Worm (Caenorhabditis elegans) whole organism, L4/young adult: ENCODE data around the gene srh-258.

Experiments
- W03F9.2 ChIP-seq: fragments of 150-350 bp; optimal IDR thresholded peaks from 2 replicates; lab custom pipeline; 2014; ENCODE audit warnings: missing biosample characterization, missing genetic modification characterization
- dao-5 ChIP-seq: sonication (generic microtip); optimal IDR thresholded peaks from 2 replicates; lab custom pipeline; 2016; ENCODE audit warnings: missing genotype, missing genetic modification characterization, moderate library complexity, missing compliant biosample characterization
- him-1 ChIP-seq: sonication (generic microtip); optimal IDR thresholded peaks from 2 replicates; lab custom pipeline; 2016; ENCODE audit warnings: missing genotype, missing genetic modification reagents, missing genetic modification characterization, missing compliant biosample characterization

The srh-258 gene

ce11 chrV:15398728-15399127 is 6.2 kb upstream of the srh-258 start, which contains the start of gene fbxa-199:
fbxa-199 (minus strand) TSS chrV:15398828.
- TF ChIP-seq him-1 (tag; lab: Kevin White, UChicago) (no peak), W03F9.2 (no peak)

ce11 chrV:15399691-15400377 is 5.1 kb upstream of the srh-258 start, which contains the start of the genes T06E6.15 and sri-7:
T06E6.15 (minus strand) TSS chrV:15399791.
sri-7 (plus strand) TSS chrV:15400327.
- TF ChIP-seq W03F9.2 = no peak
- no peak for TF ChIP-seq dao-5
- no peak for TF ChIP-seq him-1 (tag; lab: Kevin White, UChicago)

ce11 chrV:15401856-15402314 is 3.1 kb upstream of the srh-258 start, which contains the start of gene fbxa-135:
fbxa-135 (plus strand) TSS chrV:15402264.
- TF ChIP-seq him-1 (tag; lab: Kevin White, UChicago) = no peak
- TF ChIP-seq W03F9.2 = no peak
- TF ChIP-seq dao-5 = no peak

ce11 chrV:15406928-15407327 is 2.0 kb downstream of the srh-258 start, which contains the start of gene srh-257:
srh-257 (plus strand) TSS chrV:15407228.
- no peak for TF ChIP-seq W03F9.2
- no peak for TF ChIP-seq him-1 (tag; lab: Kevin White, UChicago)
- no peak for TF ChIP-seq dao-5

- TF ChIP-seq dao-5 (no peak), W03F9.2 (no peak), him-1 (tag; lab: Kevin White, UChicago) (no peak)
Measured at ce11 chrV:15412625-15413024, 7.7 kb downstream of the srh-258 start, which contains the start of gene srbc-63. srbc-63 (minus strand) TSS chrV:15412725.

- TF ChIP-seq dao-5 (no peak), him-1 (tag; lab: Kevin White, UChicago) (no peak), W03F9.2 (no peak)
Measured at ce11 chrV:15413847-15414246, 8.9 kb downstream of the srh-258 start, which contains the start of gene srh-264. srh-264 (plus strand) TSS chrV:15414147.

- TF ChIP-seq dao-5 (no peak), him-1 (tag; lab: Kevin White, UChicago) (no peak), W03F9.2 (no peak)
Measured at ce11 chrV:15415951-15416350, 11.0 kb downstream of the srh-258 start, which contains the start of gene srh-265. srh-265 (plus strand) TSS chrV:15416251.

- TF ChIP-seq W03F9.2 (no peak), him-1 (tag; lab: Kevin White, UChicago) (no peak), dao-5 (no peak)
Measured at ce11 chrV:15417822-15418221, 12.9 kb downstream of the srh-258 start, which contains the start of gene T06E6.10. T06E6.10 (plus strand) TSS chrV:15418122.

ce11 chrV:15423601-15424000 is 18.6 kb downstream of the srh-258 start, which contains the start of gene fbxa-104:
fbxa-104 (minus strand) TSS chrV:15423683.
- TF ChIP-seq him-1 (tag; lab: Kevin White, UChicago) = no peak
- no peak for TF ChIP-seq dao-5
- TF ChIP-seq W03F9.2 = no peak

- TF ChIP-seq W03F9.2 = no peak
- no peak for TF ChIP-seq dao-5
- TF ChIP-seq him-1 (tag; lab: Kevin White, UChicago) = no peak
Measured at ce11 chrV:15425368-15426091, 20.6 kb downstream of the srh-258 start, which contains the start of gene Y36E3A.2. Y36E3A.2 (plus strand) TSS chrV:15426041.

- TF ChIP-seq dao-5 (no peak), him-1 (tag; lab: Kevin White, UChicago) (no peak), W03F9.2 (no peak)
Measured at ce11 chrV:15426944-15427343, 22.0 kb downstream of the srh-258 start, which contains the start of gene fbxa-209. fbxa-209 (minus strand) TSS chrV:15427044.

ce11 chrV:15431322-15432052 is 26.5 kb downstream of the srh-258 start:
- no peak for TF ChIP-seq dao-5
- no peak for TF ChIP-seq W03F9.2
- no peak for TF ChIP-seq him-1 (tag; lab: Kevin White, UChicago)

ce11 chrV:15432457-15432856 is 27.5 kb downstream of the srh-258 start, which contains the start of gene T26H5.8:
T26H5.8 (minus strand) TSS chrV:15432726.
- no peak for TF ChIP-seq him-1 (tag; lab: Kevin White, UChicago)
- peak; percentile 34 for TF ChIP-seq W03F9.2

ce11 chrV:15434647-15435046 is 29.7 kb downstream of the srh-258 start:
- TF ChIP-seq him-1 (tag; lab: Kevin White, UChicago) = no peak
- TF ChIP-seq W03F9.2 = no peak
- TF ChIP-seq dao-5 = no peak
